Worm (Caenorhabditis elegans) whole organism, L4 larva: ENCODE measurements around the gene anp-1.

Source experiments
- arid-1 ChIP-seq: fragments of 200-800 bp; sonication (Bioruptor generic); conservative IDR thresholded peaks from 2 replicates; pipeline ENCODE4 v1.3.6; 2022; ENCODE audit warnings: missing genetic modification reagents, missing genetic modification characterization, missing compliant biosample characterization
- ceh-28 ChIP-seq: fragments of 150-350 bp; optimal IDR thresholded peaks from 2 replicates; lab custom pipeline; 2014; ENCODE audit warnings: missing biosample characterization, missing genetic modification reagents, missing genetic modification characterization
- ceh-62 ChIP-seq: sonication (generic microtip); optimal IDR thresholded peaks from 2 replicates; lab custom pipeline; 2017; ENCODE audit warnings: missing biosample characterization, missing genetic modification characterization
- ceh-82 ChIP-seq: sonication (generic microtip); optimal IDR thresholded peaks from 2 replicates; lab custom pipeline; 2017; ENCODE audit warnings: missing biosample characterization, missing genetic modification characterization
- gei-8 ChIP-seq: fragments of 200-800 bp; sonication (Bioruptor generic); optimal IDR thresholded peaks from 2 replicates; lab custom pipeline; 2018; ENCODE audit warnings: mild to moderate bottlenecking, missing genetic modification characterization, missing compliant biosample characterization
- lin-13 ChIP-seq: fragments of 150-350 bp; optimal IDR thresholded peaks from 2 replicates; lab custom pipeline; 2014; ENCODE audit warnings: missing biosample characterization, missing genetic modification reagents, missing genetic modification characterization
- pqm-1 ChIP-seq: sonication (generic microtip); optimal IDR thresholded peaks from 2 replicates; lab custom pipeline; 2017; ENCODE audit warnings: missing biosample characterization, missing genetic modification characterization
- skn-1 ChIP-seq: fragments of 150-350 bp; optimal IDR thresholded peaks from 2 replicates; lab custom pipeline; 2014; ENCODE audit warnings: missing biosample characterization, missing genetic modification characterization
- spr-1 ChIP-seq: sonication (generic microtip); optimal IDR thresholded peaks from 2 replicates; lab custom pipeline; 2016; ENCODE audit warnings: mild to moderate bottlenecking, missing genetic modification characterization, missing compliant biosample characterization

DNA sequence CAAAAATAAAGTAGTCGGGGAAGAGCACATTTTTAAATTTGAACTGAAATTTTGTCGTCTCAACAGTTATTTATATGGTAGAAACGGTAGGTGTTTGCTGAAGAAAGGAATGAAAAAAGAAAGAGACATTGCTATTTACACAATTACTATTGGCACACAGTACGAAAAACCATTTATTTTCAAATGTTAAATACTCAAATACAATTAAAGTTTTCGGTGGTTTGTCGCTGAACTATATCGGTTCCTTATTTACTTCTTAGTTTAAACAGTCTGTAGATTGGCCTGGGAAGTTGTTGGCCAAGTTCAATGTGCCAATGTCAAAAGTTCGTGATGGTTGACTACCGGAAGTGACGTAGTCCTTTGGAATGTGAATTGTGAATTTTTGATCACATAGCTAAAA lies 44.8 kb downstream of the anp-1 start, which contains the start of gene ttr-27:
- no peak for TF ChIP-seq arid-1 (GFP tag; lab: Robert Waterston, UW)
- no peak for TF ChIP-seq lin-13 (GFP tag; lab: Kevin White, UChicago)
- no peak for TF ChIP-seq ceh-82 (tag; lab: Kevin White, UChicago)
- no peak for TF ChIP-seq skn-1
- no peak for TF ChIP-seq spr-1 (tag; lab: Kevin White, UChicago)
- TF ChIP-seq pqm-1 (tag; lab: Kevin White, UChicago) = no peak
- no peak for TF ChIP-seq ceh-28 (tag; lab: Kevin White, UChicago)
- TF ChIP-seq gei-8 = no peak
- TF ChIP-seq ceh-62 (tag; lab: Kevin White, UChicago) = no peak
